Fruit fly (Drosophila melanogaster) whole organism, adult: ENCODE data around the gene Cdk8.
A peak's percentile ranks its signal among the peaks of the same experiment; 100 is the strongest.

Source experiments
- CG11617 ChIP-seq: fragments of 200-800 bp; sonication (Bioruptor generic); optimal IDR thresholded peaks from 2 replicates; lab custom pipeline; 2017; ENCODE audit warnings: mild to moderate bottlenecking, missing biosample characterization, missing genetic modification reagents, missing genetic modification characterization
- CG12768 ChIP-seq: fragments of 200-800 bp; sonication (Bioruptor generic); optimal IDR thresholded peaks from 2 replicates; lab custom pipeline; 2017; ENCODE audit warnings: missing biosample characterization, missing genetic modification characterization, mild to moderate bottlenecking, moderate library complexity, missing genetic modification reagents
- CG14711 ChIP-seq: fragments of 200-800 bp; sonication (Bioruptor generic); optimal IDR thresholded peaks from 2 replicates; lab custom pipeline; 2018; ENCODE audit warnings: missing biosample characterization, mild to moderate bottlenecking, missing genetic modification characterization, moderate library complexity
- CG1620 ChIP-seq: fragments of 200-800 bp; sonication (Bioruptor generic); optimal IDR thresholded peaks from 2 replicates; lab custom pipeline; 2016; ENCODE audit warnings: missing biosample characterization, missing genetic modification characterization
- CG33017 ChIP-seq: fragments of 200-800 bp; sonication (Bioruptor generic); optimal IDR thresholded peaks from 2 replicates; lab custom pipeline; 2018; ENCODE audit warnings: missing biosample characterization, mild to moderate bottlenecking, missing genetic modification characterization, moderate library complexity
- CG5204 ChIP-seq: fragments of 200-800 bp; sonication (Bioruptor generic); optimal IDR thresholded peaks from 2 replicates; lab custom pipeline; 2016; ENCODE audit warnings: missing biosample characterization, missing genetic modification characterization
- CG7045 ChIP-seq: fragments of 200-800 bp; sonication (Bioruptor generic); optimal IDR thresholded peaks from 2 replicates; lab custom pipeline; 2017; ENCODE audit warnings: missing biosample characterization, mild to moderate bottlenecking, missing genetic modification characterization
- CG7101 ChIP-seq: fragments of 200-800 bp; sonication (Bioruptor generic); optimal IDR thresholded peaks from 2 replicates; lab custom pipeline; 2018; ENCODE audit warnings: missing biosample characterization, mild to moderate bottlenecking, missing genetic modification characterization, moderate library complexity
- Clk ChIP-seq: fragments of 200-800 bp; sonication (Bioruptor generic); optimal IDR thresholded peaks from 2 replicates; lab custom pipeline; 2017; ENCODE audit warnings: missing biosample characterization, missing genetic modification characterization
- Crg-1 ChIP-seq: fragments of 200-800 bp; sonication (Bioruptor generic); optimal IDR thresholded peaks from 2 replicates; lab custom pipeline; 2016; ENCODE audit warnings: missing biosample characterization, missing genetic modification characterization
- Hr96 ChIP-seq: fragments of 200-800 bp; sonication (Bioruptor generic); optimal IDR thresholded peaks from 2 replicates; lab custom pipeline; 2016; ENCODE audit warnings: missing biosample characterization, missing genetic modification characterization
- Mnt ChIP-seq: fragments of 200-800 bp; sonication (Bioruptor generic); optimal IDR thresholded peaks from 2 replicates; lab custom pipeline; 2016; ENCODE audit warnings: missing biosample characterization, mild to moderate bottlenecking, missing genetic modification characterization
- bab1 ChIP-seq: fragments of 200-800 bp; sonication (Bioruptor generic); optimal IDR thresholded peaks from 3 replicates; lab custom pipeline; 2019; ENCODE audit warnings: missing biosample characterization, mild to moderate bottlenecking, missing genetic modification characterization, moderate library complexity
- cic ChIP-seq: fragments of 200-800 bp; sonication (Bioruptor generic); optimal IDR thresholded peaks from 2 replicates; lab custom pipeline; 2017; ENCODE audit warnings: missing biosample characterization, mild to moderate bottlenecking, missing genetic modification characterization, moderate library complexity
- cnc ChIP-seq, 2 experiments: fragments of >200 bp; optimal IDR thresholded peaks; 2 replicates each; lab custom pipeline; 2017
- kay ChIP-seq: fragments of 200-800 bp; sonication (Bioruptor generic); peaks from one replicate; lab custom pipeline; 2016; ENCODE audit warnings: missing biosample characterization, missing genetic modification characterization, borderline replicate concordance
- ovo ChIP-seq: fragments of 200-800 bp; sonication (Bioruptor generic); optimal IDR thresholded peaks from 2 replicates; lab custom pipeline; 2016; ENCODE audit warnings: missing biosample characterization, missing genetic modification characterization
- pad ChIP-seq: fragments of 200-800 bp; sonication (Bioruptor generic); optimal IDR thresholded peaks from 3 replicates; lab custom pipeline; 2017; ENCODE audit warnings: missing biosample characterization, missing genetic modification characterization, mild to moderate bottlenecking, moderate library complexity, missing genetic modification reagents
- tj ChIP-seq: fragments of 200-800 bp; sonication (Bioruptor generic); optimal IDR thresholded peaks from 3 replicates; lab custom pipeline; 2017; ENCODE audit warnings: missing biosample characterization, mild to moderate bottlenecking, missing genetic modification characterization, moderate library complexity
- toe ChIP-seq: fragments of 200-800 bp; sonication (Bioruptor generic); optimal IDR thresholded peaks from 2 replicates; lab custom pipeline; 2016; ENCODE audit warnings: missing biosample characterization, missing genetic modification characterization

Cdk8 gene

dm6 chr3L:9847420-9847977 is 9.0 kb upstream of the Cdk8 start:
- TF ChIP-seq CG7101 (tag; lab: Kevin White, UChicago) (no peak), CG14711 (peak; percentile 24), ovo (GFP tag; lab: Kevin White, UChicago) (no peak), Mnt (GFP tag; lab: Kevin White, UChicago) (no peak), cnc (optimal IDR thresholded peaks at IDR 0.05; lab: Kevin White, UChicago) (no peak), CG5204 (no peak), tj (GFP tag; lab: Kevin White, UChicago) (peak; percentile 87), kay (GFP tag; lab: Kevin White, UChicago) (no peak), pad (GFP tag; lab: Kevin White, UChicago) (no peak), CG33017 (no peak), CG12768 (GFP tag; lab: Kevin White, UChicago) (no peak), CG11617 (GFP tag; lab: Kevin White, UChicago) (no peak), Clk (no peak)

dm6 chr3L:9846577-9847342 is 8.3 kb upstream of the Cdk8 start:
- TF ChIP-seq cic (GFP tag; lab: Kevin White, UChicago) = peak; percentile 99
- TF ChIP-seq Clk = no peak
- no peak for TF ChIP-seq toe (GFP tag; lab: Kevin White, UChicago)
- no peak for TF ChIP-seq CG14711
- no peak for TF ChIP-seq Hr96 (GFP tag; lab: Kevin White, UChicago)
- no peak for TF ChIP-seq bab1
- TF ChIP-seq Mnt (GFP tag; lab: Kevin White, UChicago) = peak; percentile 36
- TF ChIP-seq cnc (optimal IDR thresholded peaks at IDR 0.05; lab: Kevin White, UChicago) = no peak
- TF ChIP-seq pad (GFP tag; lab: Kevin White, UChicago) = no peak
- no peak for TF ChIP-seq kay (GFP tag; lab: Kevin White, UChicago)
- TF ChIP-seq CG7045 (GFP tag; lab: Kevin White, UChicago) = no peak
- TF ChIP-seq Crg-1 = no peak

- TF ChIP-seq cic (GFP tag; lab: Kevin White, UChicago) = peak; percentile 84
- TF ChIP-seq CG14711 = no peak
Observed at dm6 chr3L:9845980-9846538, 7.6 kb upstream of the Cdk8 start.

dm6 chr3L:9842043-9842442 is 3.6 kb upstream of the Cdk8 start:
- no peak for TF ChIP-seq Mnt (GFP tag; lab: Kevin White, UChicago)
- no peak for TF ChIP-seq Clk
- no peak for TF ChIP-seq Crg-1
- TF ChIP-seq cnc (optimal IDR thresholded peaks at IDR 0.05; lab: Kevin White, UChicago) = no peak
- TF ChIP-seq CG33017 = no peak
- TF ChIP-seq bab1 = no peak
- TF ChIP-seq CG1620 (GFP tag; lab: Kevin White, UChicago) = no peak
- no peak for TF ChIP-seq CG14711
- no peak for TF ChIP-seq toe (GFP tag; lab: Kevin White, UChicago)
- TF ChIP-seq CG5204 = no peak
- TF ChIP-seq tj (GFP tag; lab: Kevin White, UChicago) = no peak
- TF ChIP-seq CG11617 (GFP tag; lab: Kevin White, UChicago) = no peak
- no peak for TF ChIP-seq pad (GFP tag; lab: Kevin White, UChicago)
- no peak for TF ChIP-seq CG7045 (GFP tag; lab: Kevin White, UChicago)
- TF ChIP-seq ovo (GFP tag; lab: Kevin White, UChicago) = no peak
- TF ChIP-seq CG12768 (GFP tag; lab: Kevin White, UChicago) = no peak
- no peak for TF ChIP-seq kay (GFP tag; lab: Kevin White, UChicago)
- TF ChIP-seq cic (GFP tag; lab: Kevin White, UChicago) = no peak

dm6 chr3L:9840710-9841109 is 2.2 kb upstream of the Cdk8 start:
- TF ChIP-seq tj (GFP tag; lab: Kevin White, UChicago) (no peak), CG12768 (GFP tag; lab: Kevin White, UChicago) (no peak), CG7045 (GFP tag; lab: Kevin White, UChicago) (no peak), cic (GFP tag; lab: Kevin White, UChicago) (no peak)

dm6 chr3L:9837053-9837452 is 1.4 kb downstream of the Cdk8 start:
- TF ChIP-seq toe (GFP tag; lab: Kevin White, UChicago) (no peak), CG33017 (no peak), tj (GFP tag; lab: Kevin White, UChicago) (no peak), CG14711 (no peak), ovo (GFP tag; lab: Kevin White, UChicago) (no peak), Crg-1 (no peak), CG12768 (GFP tag; lab: Kevin White, UChicago) (no peak), CG7101 (tag; lab: Kevin White, UChicago) (no peak), cnc (optimal IDR thresholded peaks at IDR 0.05; lab: Kevin White, UChicago) (no peak), CG1620 (GFP tag; lab: Kevin White, UChicago) (no peak), cic (GFP tag; lab: Kevin White, UChicago) (no peak), pad (GFP tag; lab: Kevin White, UChicago) (no peak), CG5204 (no peak), Mnt (GFP tag; lab: Kevin White, UChicago) (no peak), Hr96 (GFP tag; lab: Kevin White, UChicago) (no peak), CG11617 (GFP tag; lab: Kevin White, UChicago) (no peak), CG7045 (GFP tag; lab: Kevin White, UChicago) (no peak), bab1 (no peak)
